Fruit fly (Drosophila melanogaster) whole organism, embryonic: ENCODE data around the gene Spps.

ENCODE experiments used
- CG10543 ChIP-seq: fragments of 200-800 bp; sonication (Bioruptor generic); optimal IDR thresholded peaks from 3 replicates; lab custom pipeline; 2017; ENCODE audit warnings: missing biosample characterization, mild to moderate bottlenecking, missing genetic modification characterization, moderate library complexity
- CG31388 ChIP-seq: fragments of 200-800 bp; sonication (Bioruptor generic); optimal IDR thresholded peaks from 2 replicates; lab custom pipeline; 2016; ENCODE audit warnings: missing biosample characterization, missing genetic modification characterization
- CG33213 ChIP-seq: fragments of 200-800 bp; sonication (Bioruptor generic); optimal IDR thresholded peaks from 3 replicates; lab custom pipeline; 2016; ENCODE audit warnings: missing biosample characterization, missing genetic modification characterization
- CG3995 ChIP-seq: fragments of 200-800 bp; sonication (Bioruptor generic); optimal IDR thresholded peaks from 3 replicates; lab custom pipeline; 2016; ENCODE audit warnings: missing biosample characterization, missing genetic modification characterization
- CG4854 ChIP-seq: fragments of 200-800 bp; sonication (Bioruptor generic); optimal IDR thresholded peaks from 2 replicates; lab custom pipeline; 2016; ENCODE audit warnings: missing biosample characterization, missing genetic modification characterization, inconsistent platforms
- CG6175 ChIP-seq: fragments of 200-800 bp; sonication (Bioruptor generic); IDR thresholded peaks from 3 replicates; pipeline ENCODE4 v1.3.6; 2022; ENCODE audit warnings: missing biosample characterization, missing genetic modification characterization
- CTCF ChIP-seq: fragments of 200-800 bp; sonication (Bioruptor generic); optimal IDR thresholded peaks from 2 replicates; lab custom pipeline; 2017; ENCODE audit warnings: missing biosample characterization, mild to moderate bottlenecking, missing genetic modification characterization, moderate library complexity
- Hand ChIP-seq: fragments of 200-800 bp; sonication (Bioruptor generic); optimal IDR thresholded peaks from 2 replicates; lab custom pipeline; 2017; ENCODE audit warnings: mild to moderate bottlenecking, missing biosample characterization, missing genetic modification reagents, missing genetic modification characterization
- Med ChIP-seq: fragments of 200-800 bp; sonication (Bioruptor generic); peaks from one replicate; lab custom pipeline; 2016; ENCODE audit warnings: missing biosample characterization, missing genetic modification characterization, mild to moderate bottlenecking, inconsistent platforms, moderate library complexity
- Sin3A ChIP-seq: fragments of >200 bp; optimal IDR thresholded peaks from 2 replicates; lab custom pipeline; 2018
- ac ChIP-seq: fragments of 200-800 bp; sonication (Bioruptor generic); optimal IDR thresholded peaks from 3 replicates; lab custom pipeline; 2017; ENCODE audit warnings: missing biosample characterization, mild to moderate bottlenecking, missing genetic modification characterization
- gem ChIP-seq: fragments of 200-800 bp; sonication (Bioruptor generic); optimal IDR thresholded peaks from 2 replicates; lab custom pipeline; 2019; ENCODE audit warnings: missing biosample characterization, mild to moderate bottlenecking, missing genetic modification characterization, moderate library complexity
- jing ChIP-seq: fragments of 200-800 bp; sonication (Bioruptor generic); optimal IDR thresholded peaks from 2 replicates; lab custom pipeline; 2018; ENCODE audit warnings: missing biosample characterization, mild to moderate bottlenecking, missing genetic modification characterization
- mam ChIP-seq: fragments of 200-800 bp; sonication (Bioruptor generic); optimal IDR thresholded peaks from 3 replicates; lab custom pipeline; 2016; ENCODE audit warnings: missing biosample characterization, missing genetic modification characterization

dm6 chr3R:24264414-24265363 is 38.0 kb upstream of the Spps start:
- TF ChIP-seq gem (tag; lab: Kevin White, UChicago): no peak
- TF ChIP-seq ac: no peak
- TF ChIP-seq Hand (GFP tag; lab: Kevin White, UChicago): no peak
- no peak for TF ChIP-seq jing (GFP tag; lab: Kevin White, UChicago)
- TF ChIP-seq CTCF (GFP tag; lab: Kevin White, UChicago): no peak
- no peak for TF ChIP-seq CG31388 (GFP tag; lab: Kevin White, UChicago)
- no peak for TF ChIP-seq CG3995 (GFP tag; lab: Kevin White, UChicago)
- no peak for TF ChIP-seq Sin3A (lab: Kevin White, UChicago)
- no peak for TF ChIP-seq mam (GFP tag; lab: Kevin White, UChicago)
- no peak for TF ChIP-seq CG4854 (GFP tag; lab: Kevin White, UChicago)
- no peak for TF ChIP-seq CG6175 (GFP tag; lab: Robert Waterston, UW)
- peak; percentile 51 for TF ChIP-seq Med
- TF ChIP-seq CG33213 (GFP tag; lab: Kevin White, UChicago): no peak
- TF ChIP-seq CG10543 (GFP tag; lab: Kevin White, UChicago): peak; percentile 44
